Fruit fly (Drosophila melanogaster) whole organism, pupa: ENCODE data around the gene CG43894.

ENCODE experiments used
- CG10348 ChIP-seq: fragments of 200-800 bp; sonication (Bioruptor generic); IDR thresholded peaks from 2 replicates; pipeline ENCODE4 v1.3.6; 2022; ENCODE audit warnings: missing biosample characterization, missing genetic modification characterization
- CG15710 ChIP-seq: fragments of 200-800 bp; sonication (Bioruptor generic); optimal IDR thresholded peaks from 2 replicates; lab custom pipeline; 2018; ENCODE audit warnings: missing biosample characterization, mild to moderate bottlenecking, missing genetic modification characterization, moderate library complexity
- Snoo ChIP-seq: fragments of 200-800 bp; sonication (Bioruptor generic); optimal IDR thresholded peaks from 3 replicates; lab custom pipeline; 2017; ENCODE audit warnings: missing biosample characterization, mild to moderate bottlenecking, missing genetic modification characterization, inconsistent platforms

dm6 chr3L:12861255-12861899 lies 28.2 kb upstream of the CG43894 start, which contains the start of gene CG32107:
- TF ChIP-seq Snoo (tag; lab: Kevin White, UChicago) (no peak), CG15710 (tag; lab: Kevin White, UChicago) (no peak), CG10348 (no peak)
